Fruit fly (Drosophila melanogaster): ENCODE results near the gene Prp6.

Gene Prp6

dm6 chr3L:18949137-18949536, 44.0 kb downstream of the Prp6 start:
- TF ChIP-seq CG17801 (GFP tag; optimal IDR thresholded peaks at IDR 0.05; ENCODE audit: partially characterized antibody): no peak

dm6 chr3L:18950359-18950758, 45.2 kb downstream of the Prp6 start, which contains the start of gene CG6836:
TSS of gene CG6836 (plus strand) at chr3L:18950629.
- TF ChIP-seq CG17801 (GFP tag; optimal IDR thresholded peaks at IDR 0.05; ENCODE audit: partially characterized antibody): no peak

- TF ChIP-seq CG17801 (GFP tag; optimal IDR thresholded peaks at IDR 0.05; ENCODE audit: partially characterized antibody): no peak
Observed at dm6 chr3L:18952399-18952798, 47.2 kb downstream of the Prp6 start.

- no peak for TF ChIP-seq CG17801 (GFP tag; optimal IDR thresholded peaks at IDR 0.05; ENCODE audit: partially characterized antibody)
Observed at dm6 chr3L:18957032-18957431, 51.9 kb downstream of the Prp6 start.

All from ovary, adult (tissue).